Fruit fly (Drosophila melanogaster) whole organism, embryonic: ENCODE results near the gene CG34435.

Experiments used
- Abd-B ChIP-seq: fragments of 200-800 bp; sonication (Bioruptor generic); optimal IDR thresholded peaks from 2 replicates; lab custom pipeline; 2018; ENCODE audit warnings: missing biosample characterization, mild to moderate bottlenecking, missing genetic modification characterization, moderate library complexity
- Antp ChIP-seq: fragments of 200-800 bp; sonication (Bioruptor generic); optimal IDR thresholded peaks from 3 replicates; lab custom pipeline; 2016; ENCODE audit warnings: missing biosample characterization, missing genetic modification characterization
- Asciz ChIP-seq: fragments of 200-800 bp; sonication (Bioruptor generic); optimal IDR thresholded peaks from 2 replicates; lab custom pipeline; 2017; ENCODE audit warnings: missing biosample characterization, mild to moderate bottlenecking, missing genetic modification characterization, missing genetic modification reagents
- CG10654 ChIP-seq: fragments of 200-800 bp; sonication (Bioruptor generic); optimal IDR thresholded peaks from 2 replicates; lab custom pipeline; 2016; ENCODE audit warnings: missing biosample characterization, missing genetic modification characterization
- CG11093 ChIP-seq: fragments of 200-800 bp; sonication (Bioruptor generic); IDR thresholded peaks from 3 replicates; pipeline ENCODE4 v1.3.6; 2022; ENCODE audit warnings: missing biosample characterization, missing genetic modification characterization
- CG11504 ChIP-seq: fragments of 200-800 bp; sonication (Bioruptor generic); optimal IDR thresholded peaks from 3 replicates; lab custom pipeline; 2019; ENCODE audit warnings: missing biosample characterization, mild to moderate bottlenecking, missing genetic modification characterization, moderate library complexity
- CG12219 ChIP-seq: fragments of 200-800 bp; sonication (Bioruptor generic); optimal IDR thresholded peaks from 3 replicates; lab custom pipeline; 2018; ENCODE audit warnings: missing biosample characterization, mild to moderate bottlenecking, missing genetic modification characterization
- CG12236 ChIP-seq: fragments of 200-800 bp; sonication (Bioruptor generic); optimal IDR thresholded peaks from 2 replicates; lab custom pipeline; 2016; ENCODE audit warnings: missing biosample characterization, missing genetic modification characterization
- CG14667 ChIP-seq: fragments of 200-800 bp; sonication (Bioruptor generic); IDR thresholded peaks from 2 replicates; pipeline ENCODE4 v1.3.6; 2022; ENCODE audit warnings: missing biosample characterization, missing genetic modification characterization
- CG1602 ChIP-seq: fragments of 200-800 bp; sonication (Bioruptor generic); optimal IDR thresholded peaks from 3 replicates; lab custom pipeline; 2016; ENCODE audit warnings: missing biosample characterization, missing genetic modification characterization
- CG17359 ChIP-seq: fragments of 200-800 bp; sonication (Bioruptor generic); optimal IDR thresholded peaks from 3 replicates; lab custom pipeline; 2018; ENCODE audit warnings: missing biosample characterization, mild to moderate bottlenecking, missing genetic modification characterization, moderate library complexity
- CG17829 ChIP-seq: fragments of 200-800 bp; optimal IDR thresholded peaks from 2 replicates; lab custom pipeline; 2019; ENCODE audit warnings: missing biosample characterization, mild to moderate bottlenecking, missing genetic modification characterization, moderate library complexity
- CG2129 ChIP-seq: fragments of 200-800 bp; sonication (Bioruptor generic); IDR thresholded peaks from 2 replicates; pipeline ENCODE4 v1.3.6; 2022; ENCODE audit warnings: missing biosample characterization, missing genetic modification characterization; ENCODE audit not compliant: partially characterized antibody
- CG34422 ChIP-seq: fragments of 200-800 bp; sonication (Bioruptor generic); IDR thresholded peaks from 3 replicates; pipeline ENCODE4 v1.3.6; 2022; ENCODE audit warnings: missing biosample characterization, missing genetic modification characterization
- CG5953 ChIP-seq: fragments of 200-800 bp; sonication (Bioruptor generic); IDR thresholded peaks from 2 replicates; pipeline ENCODE4 v1.3.6; 2022; ENCODE audit warnings: missing biosample characterization, missing genetic modification characterization
- CG7928 ChIP-seq: fragments of 200-800 bp; sonication (Bioruptor generic); optimal IDR thresholded peaks from 2 replicates; lab custom pipeline; 2017; ENCODE audit warnings: missing biosample characterization, mild to moderate bottlenecking, missing genetic modification characterization
- CG8765 ChIP-seq: fragments of 200-800 bp; sonication (Bioruptor generic); IDR thresholded peaks from 2 replicates; pipeline ENCODE4 v1.3.6; 2022; ENCODE audit warnings: missing biosample characterization, missing genetic modification characterization
- CTCF ChIP-seq: fragments of 200-800 bp; sonication (Bioruptor generic); optimal IDR thresholded peaks from 2 replicates; lab custom pipeline; 2017; ENCODE audit warnings: missing biosample characterization, mild to moderate bottlenecking, missing genetic modification characterization, moderate library complexity
- Dad ChIP-seq: fragments of 200-800 bp; sonication (Bioruptor generic); optimal IDR thresholded peaks from 3 replicates; lab custom pipeline; 2016; ENCODE audit warnings: missing biosample characterization, missing genetic modification characterization
- Dp ChIP-seq: fragments of 200-800 bp; sonication (Bioruptor generic); optimal IDR thresholded peaks from 2 replicates; lab custom pipeline; 2018; ENCODE audit warnings: missing biosample characterization, mild to moderate bottlenecking, missing genetic modification characterization, moderate library complexity
- Drgx ChIP-seq: fragments of 200-800 bp; sonication (Bioruptor generic); IDR thresholded peaks from 2 replicates; pipeline ENCODE4 v1.3.6; 2022; ENCODE audit warnings: missing biosample characterization, missing genetic modification characterization
- H15 ChIP-seq: fragments of 200-800 bp; sonication (Bioruptor generic); IDR thresholded peaks from 3 replicates; pipeline ENCODE4 v1.3.6; 2022; ENCODE audit warnings: missing biosample characterization, missing genetic modification characterization
- Hr3 ChIP-seq: fragments of 200-800 bp; sonication (Bioruptor generic); optimal IDR thresholded peaks from 3 replicates; lab custom pipeline; 2016; ENCODE audit warnings: missing biosample characterization, missing genetic modification characterization
- Mes4 ChIP-seq: fragments of 200-800 bp; sonication (Bioruptor generic); optimal IDR thresholded peaks from 2 replicates; lab custom pipeline; 2016; ENCODE audit warnings: missing biosample characterization, missing genetic modification characterization
- NFAT ChIP-seq: fragments of 200-800 bp; sonication (Bioruptor generic); IDR thresholded peaks from 2 replicates; pipeline ENCODE4 v1.3.6; 2022; ENCODE audit warnings: missing biosample characterization, missing genetic modification characterization
- Pdp1 ChIP-seq, 2 experiments: fragments of 200-800 bp; sonication (Bioruptor generic); optimal IDR thresholded peaks; 3 replicates each; lab custom pipeline; 2016; ENCODE audit warnings: missing biosample characterization in 2 of 2, missing genetic modification characterization in 2 of 2, mild to moderate bottlenecking in 1 of 2, moderate library complexity in 1 of 2
- Rx ChIP-seq: fragments of 200-800 bp; sonication (Bioruptor generic); IDR thresholded peaks from 2 replicates; pipeline ENCODE4 v1.3.6; 2022; ENCODE audit warnings: missing biosample characterization, missing genetic modification characterization
- Sox100B ChIP-seq: fragments of 200-800 bp; sonication (Bioruptor generic); optimal IDR thresholded peaks from 3 replicates; lab custom pipeline; 2018; ENCODE audit warnings: missing biosample characterization, mild to moderate bottlenecking, missing genetic modification characterization
- Sry-β ChIP-seq: fragments of 200-800 bp; sonication (Bioruptor generic); optimal IDR thresholded peaks from 2 replicates; lab custom pipeline; 2018; ENCODE audit warnings: missing biosample characterization, mild to moderate bottlenecking, missing genetic modification characterization, moderate library complexity
- Ssrp ChIP-seq: fragments of 200-800 bp; sonication (Bioruptor generic); optimal IDR thresholded peaks from 2 replicates; lab custom pipeline; 2018; ENCODE audit warnings: missing biosample characterization, mild to moderate bottlenecking, missing genetic modification characterization, moderate library complexity
- Stat92E ChIP-seq, 3 experiments: fragments of >200 bp in 2 of 3; fragments of 200-800 bp in 1 of 3; sonication (Bioruptor generic) in 1 of 3; optimal IDR thresholded peaks; 2 replicates each; lab custom pipeline; 2017 to 2019; ENCODE audit warnings: missing biosample characterization in 3 of 3, missing genetic modification characterization in 3 of 3, mild to moderate bottlenecking in 1 of 3, moderate library complexity in 1 of 3
- TFAM ChIP-seq: fragments of 200-800 bp; sonication (Bioruptor generic); optimal IDR thresholded peaks from 2 replicates; lab custom pipeline; 2017; ENCODE audit warnings: missing biosample characterization, missing genetic modification characterization, inconsistent platforms
- ac ChIP-seq: fragments of 200-800 bp; sonication (Bioruptor generic); optimal IDR thresholded peaks from 3 replicates; lab custom pipeline; 2017; ENCODE audit warnings: missing biosample characterization, mild to moderate bottlenecking, missing genetic modification characterization
- ara ChIP-seq: fragments of 200-800 bp; sonication (Bioruptor generic); IDR thresholded peaks from 2 replicates; pipeline ENCODE4 v1.3.6; 2022; ENCODE audit warnings: missing biosample characterization, missing genetic modification characterization
- ato ChIP-seq: fragments of 200-800 bp; sonication (Bioruptor generic); IDR thresholded peaks from 2 replicates; pipeline ENCODE4 v1.3.6; 2022; ENCODE audit warnings: missing biosample characterization, missing genetic modification characterization; ENCODE audit not compliant: partially characterized antibody
- az2 ChIP-seq: fragments of 200-800 bp; sonication (Bioruptor generic); optimal IDR thresholded peaks from 3 replicates; lab custom pipeline; 2016; ENCODE audit warnings: missing biosample characterization, missing genetic modification characterization
- dan ChIP-seq: fragments of 200-800 bp; sonication (Bioruptor generic); IDR thresholded peaks from 2 replicates; pipeline ENCODE4 v1.3.6; 2022; ENCODE audit warnings: missing biosample characterization, missing genetic modification characterization
- disco-r ChIP-seq: fragments of 200-800 bp; sonication (Bioruptor generic); optimal IDR thresholded peaks from 2 replicates; lab custom pipeline; 2016; ENCODE audit warnings: missing biosample characterization, missing genetic modification characterization
- dmrt99B ChIP-seq: fragments of 200-800 bp; sonication (Bioruptor generic); optimal IDR thresholded peaks from 2 replicates; lab custom pipeline; 2018; ENCODE audit warnings: missing biosample characterization, mild to moderate bottlenecking, missing genetic modification characterization, moderate library complexity
- esg ChIP-seq: fragments of 200-800 bp; sonication (Bioruptor generic); conservative IDR thresholded peaks from 2 replicates; pipeline ENCODE4 v1.3.6; 2022; ENCODE audit warnings: missing biosample characterization, missing genetic modification characterization
- fd64A ChIP-seq: fragments of 200-800 bp; sonication (Bioruptor generic); optimal IDR thresholded peaks from 3 replicates; lab custom pipeline; 2018; ENCODE audit warnings: missing biosample characterization, mild to moderate bottlenecking, missing genetic modification characterization
- grn ChIP-seq: fragments of 200-800 bp; sonication (Bioruptor generic); optimal IDR thresholded peaks from 3 replicates; lab custom pipeline; 2017; ENCODE audit warnings: missing biosample characterization, missing genetic modification characterization
- insv ChIP-seq, 2 experiments: fragments of 200-800 bp; sonication (Bioruptor generic); optimal IDR thresholded peaks; 3 replicates each; lab custom pipeline; 2016 to 2018; ENCODE audit warnings: missing biosample characterization in 2 of 2, missing genetic modification characterization in 2 of 2
- inv ChIP-seq: fragments of 200-800 bp; sonication (Bioruptor generic); IDR thresholded peaks from 2 replicates; pipeline ENCODE4 v1.3.6; 2022; ENCODE audit warnings: missing biosample characterization, missing genetic modification characterization; ENCODE audit not compliant: partially characterized antibody
- kay ChIP-seq: fragments of 200-800 bp; sonication (Bioruptor generic); optimal IDR thresholded peaks from 2 replicates; lab custom pipeline; 2016; ENCODE audit warnings: missing biosample characterization, missing genetic modification characterization
- nerfin-2 ChIP-seq: fragments of 200-800 bp; sonication (Bioruptor generic); IDR thresholded peaks from 2 replicates; pipeline ENCODE4 v1.3.6; 2022; ENCODE audit warnings: missing biosample characterization, missing genetic modification characterization; ENCODE audit not compliant: partially characterized antibody
- p53 ChIP-seq: fragments of 200-800 bp; sonication (Bioruptor generic); optimal IDR thresholded peaks from 2 replicates; lab custom pipeline; 2016; ENCODE audit warnings: missing biosample characterization, missing genetic modification characterization
- pita ChIP-seq: fragments of 200-800 bp; sonication (Bioruptor generic); optimal IDR thresholded peaks from 2 replicates; lab custom pipeline; 2017; ENCODE audit warnings: missing biosample characterization, mild to moderate bottlenecking, missing genetic modification characterization
- tx ChIP-seq: fragments of 200-800 bp; sonication (Bioruptor generic); optimal IDR thresholded peaks from 2 replicates; lab custom pipeline; 2016; ENCODE audit warnings: missing biosample characterization, missing genetic modification characterization
- vfl ChIP-seq: fragments of 200-800 bp; sonication (Bioruptor generic); optimal IDR thresholded peaks from 2 replicates; lab custom pipeline; 2016; ENCODE audit warnings: missing biosample characterization, missing genetic modification characterization
- vnd ChIP-seq: fragments of 200-800 bp; sonication (Bioruptor generic); IDR thresholded peaks from 3 replicates; pipeline ENCODE4 v1.3.6; 2022; ENCODE audit warnings: missing biosample characterization, missing genetic modification characterization; ENCODE audit not compliant: partially characterized antibody

Gene CG34435

dm6 chrX:5639083-5639482, 24.8 kb upstream of the CG34435 start (continued):
- TF ChIP-seq Sox100B (GFP tag; lab: Kevin White, UChicago) (no peak), grn (GFP tag; lab: Kevin White, UChicago) (no peak), Dad (GFP tag; lab: Kevin White, UChicago) (peak; percentile 15), pita (GFP tag; lab: Kevin White, UChicago) (no peak), CG5953 (no peak), CG14667 (GFP tag; lab: Robert Waterston, UW) (0 out of 2 replicates have a peak, but pooled peaks have one; percentile 10), H15 (GFP tag; lab: Robert Waterston, UW) (no peak; the same call in 2 of the 3 replicates), NFAT (GFP tag; lab: Robert Waterston, UW) (no peak), CG12219 (GFP tag; lab: Kevin White, UChicago) (peak; percentile 46), CG8765 (GFP tag; lab: Robert Waterston, UW) (peak; percentile 66), tx (GFP tag; lab: Kevin White, UChicago) (no peak), disco-r (no peak), Ssrp (tag; lab: Kevin White, UChicago) (peak; percentile 48), vnd (GFP tag; lab: Robert Waterston, UW) (no peak), ac (GFP tag; lab: Kevin White, UChicago) (peak; percentile 3), Asciz (GFP tag; lab: Kevin White, UChicago) (peak; percentile 13), CG12236 (no peak), az2 (GFP tag; lab: Kevin White, UChicago) (peak; percentile 44), CG10654 (GFP tag; lab: Kevin White, UChicago) (peak; percentile 27), CG1602 (GFP tag; lab: Kevin White, UChicago) (no peak), Dp (GFP tag; lab: Kevin White, UChicago) (no peak), CG7928 (no peak), Hr3 (GFP tag; lab: Kevin White, UChicago) (no peak), insv (GFP tag; optimal IDR thresholded peaks at IDR 0.05; lab: Kevin White, UChicago) (no peak), CG11504 (tag; lab: Kevin White, UChicago) (peak; percentile 62), CG34422 (0 out of 3 replicates have a peak, but pooled peaks have one; percentile 27), ara (GFP tag; lab: Robert Waterston, UW) (peak; percentile 46; the same call in 1 of the 2 replicates), Pdp1 (GFP tag; optimal IDR thresholded peaks at IDR 0.05; lab: Kevin White, UChicago) (peak; percentile 26 to 32), TFAM (GFP tag; lab: Kevin White, UChicago) (no peak), esg (GFP tag; lab: Robert Waterston, UW) (peak; percentile 19; the same call in 1 of the 2 replicates), fd64A (GFP tag; lab: Kevin White, UChicago) (no peak), CG17829 (tag; lab: Kevin White, UChicago) (peak; percentile 2), CG17359 (peak; percentile 61), vfl (no peak), Stat92E (GFP tag; optimal IDR thresholded peaks at IDR 0.05; lab: Kevin White, UChicago) (no peak), dmrt99B (peak; percentile 63), dan (GFP tag; lab: Robert Waterston, UW) (no peak), p53 (GFP tag; lab: Kevin White, UChicago) (no peak), CG11093 (GFP tag; lab: Robert Waterston, UW) (0 out of 3 replicates have a peak, but pooled peaks have one; percentile 10), Mes4 (GFP tag; lab: Kevin White, UChicago) (peak; percentile 13), ato (GFP tag; lab: Robert Waterston, UW) (no peak), Abd-B (GFP tag; lab: Kevin White, UChicago) (peak; percentile 8), nerfin-2 (GFP tag; lab: Robert Waterston, UW) (no peak), Antp (GFP tag; lab: Kevin White, UChicago) (peak; percentile 3), inv (GFP tag; lab: Robert Waterston, UW) (no peak), Rx (GFP tag; lab: Robert Waterston, UW) (no peak), CG2129 (GFP tag; lab: Robert Waterston, UW) (no peak), Sry-β (no peak), Drgx (GFP tag; lab: Robert Waterston, UW) (0 out of 2 replicates have a peak, but pooled peaks have one; percentile 21), kay (no peak), CTCF (no peak)
